Worm (Caenorhabditis elegans) whole organism, late embryonic: ENCODE results near the gene kin-16.

Source experiments
- K09A11.1 ChIP-seq: sonication (generic microtip); optimal IDR thresholded peaks from 2 replicates; lab custom pipeline; 2017; ENCODE audit warnings: antibody characterized with exemption, mild to moderate bottlenecking, missing genetic modification characterization, missing compliant biosample characterization; ENCODE audit not compliant: insufficient read depth
- ama-1 ChIP-seq: fragments of 150-350 bp; optimal IDR thresholded peaks from 2 replicates; lab custom pipeline; 2014
- lim-6 ChIP-seq: sonication (generic microtip); optimal IDR thresholded peaks from 2 replicates; lab custom pipeline; 2016; ENCODE audit warnings: missing genetic modification characterization, missing compliant biosample characterization
- pag-3 ChIP-seq: sonication (generic microtip); optimal IDR thresholded peaks from 2 replicates; lab custom pipeline; 2016; ENCODE audit warnings: missing compliant biosample characterization, missing genetic modification characterization, borderline replicate concordance

DNA sequence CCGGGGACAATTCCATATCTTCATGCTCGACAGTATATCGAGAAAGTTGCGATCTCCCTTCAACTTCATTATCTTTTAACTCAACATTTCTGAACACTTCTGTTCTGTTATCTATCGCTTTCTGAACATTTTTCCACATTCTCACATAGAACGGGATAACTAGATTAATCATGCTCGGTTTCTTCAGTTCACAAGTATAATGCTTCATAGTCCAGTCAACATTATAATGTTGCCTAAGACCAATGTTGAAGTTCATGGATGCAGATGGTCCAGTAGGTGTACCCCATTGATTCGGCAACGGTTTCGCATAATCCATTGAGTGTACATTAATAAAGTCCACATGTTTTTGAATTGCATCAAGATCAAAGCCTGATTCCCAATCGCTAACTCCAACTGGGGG is 2.9 kb upstream of the kin-16 start:
- no peak for TF ChIP-seq K09A11.1
- TF ChIP-seq pag-3 (tag; lab: Kevin White, UChicago), result no peak
- TF ChIP-seq ama-1 (lab: Kevin White, UChicago), result no peak
- no peak for TF ChIP-seq lim-6 (tag; lab: Kevin White, UChicago)
